Worm (Caenorhabditis elegans) whole organism, L4 larva: Measurements from ENCODE around the gene esyt-2.

Experiments used
- D1046.2 ChIP-seq: fragments of 200-800 bp; sonication (Bioruptor generic); IDR thresholded peaks from 2 replicates; pipeline ENCODE4 v1.3.6; 2022; ENCODE audit warnings: missing genetic modification characterization, missing compliant biosample characterization
- F37D6.2 ChIP-seq: sonication (generic microtip); optimal IDR thresholded peaks from 2 replicates; lab custom pipeline; 2016; ENCODE audit warnings: mild to moderate bottlenecking, missing genetic modification characterization, missing compliant biosample characterization
- F44E2.7 ChIP-seq: fragments of 200-800 bp; sonication (Bioruptor generic); IDR thresholded peaks from 2 replicates; pipeline ENCODE4 v2.1.2; 2022; ENCODE audit warnings: missing genetic modification characterization, missing compliant biosample characterization
- Y5F2A.4 ChIP-seq: fragments of 200-800 bp; sonication (Bioruptor generic); optimal IDR thresholded peaks from 2 replicates; lab custom pipeline; 2018; ENCODE audit warnings: mild to moderate bottlenecking, missing genetic modification characterization, missing compliant biosample characterization
- Y75B8A.6 ChIP-seq: fragments of 200-800 bp; sonication (Bioruptor generic); IDR thresholded peaks from 2 replicates; pipeline ENCODE4 v1.3.6; 2022; ENCODE audit warnings: missing genetic modification reagents, missing genetic modification characterization, missing compliant biosample characterization
- ZK337.2 ChIP-seq: fragments of 200-800 bp; sonication (Bioruptor generic); IDR thresholded peaks from 2 replicates; pipeline ENCODE4 v1.3.6; 2022; ENCODE audit warnings: missing genetic modification reagents, missing genetic modification characterization, missing compliant biosample characterization
- aly-2 ChIP-seq: sonication (generic microtip); optimal IDR thresholded peaks from 2 replicates; lab custom pipeline; 2018; ENCODE audit warnings: missing biosample characterization, missing genetic modification characterization
- attf-4 ChIP-seq: sonication (generic microtip); optimal IDR thresholded peaks from 3 replicates; lab custom pipeline; 2017; ENCODE audit warnings: missing biosample characterization, missing genetic modification characterization
- ceh-28 ChIP-seq: fragments of 150-350 bp; optimal IDR thresholded peaks from 2 replicates; lab custom pipeline; 2014; ENCODE audit warnings: missing biosample characterization, missing genetic modification reagents, missing genetic modification characterization
- ceh-44 ChIP-seq: fragments of 200-800 bp; sonication (Bioruptor generic); IDR thresholded peaks from 2 replicates; pipeline ENCODE4 v1.3.6; 2022; ENCODE audit warnings: missing genetic modification reagents, missing genetic modification characterization, missing compliant biosample characterization
- ceh-62 ChIP-seq: sonication (generic microtip); optimal IDR thresholded peaks from 2 replicates; lab custom pipeline; 2017; ENCODE audit warnings: missing biosample characterization, missing genetic modification characterization
- daf-16 ChIP-seq, 3 experiments: sonication (generic microtip); optimal IDR thresholded peaks; 2 replicates each; lab custom pipeline; 2016 to 2017; ENCODE audit warnings: missing genetic modification characterization in 3 of 3, missing genetic modification reagents in 3 of 3, mild to moderate bottlenecking in 2 of 3, missing compliant biosample characterization in 2 of 3, missing biosample characterization in 1 of 3, moderate library complexity in 1 of 3
- daf-19 ChIP-seq: fragments of 200-800 bp; sonication (Bioruptor generic); conservative IDR thresholded peaks from 2 replicates; pipeline ENCODE4 v1.3.6; 2022; ENCODE audit warnings: missing genetic modification characterization, missing compliant biosample characterization
- daf-8 ChIP-seq: fragments of 200-800 bp; sonication (Bioruptor generic); IDR thresholded peaks from 2 replicates; pipeline ENCODE4 v1.3.6; 2022; ENCODE audit warnings: missing genetic modification characterization, missing compliant biosample characterization
- dmd-8 ChIP-seq: fragments of 200-800 bp; sonication (Bioruptor generic); IDR thresholded peaks from 2 replicates; pipeline ENCODE4 v1.3.6; 2022; ENCODE audit warnings: missing genetic modification characterization, missing compliant biosample characterization
- dmd-9 ChIP-seq: fragments of 200-800 bp; sonication (Bioruptor generic); IDR thresholded peaks from 2 replicates; pipeline ENCODE4 v1.3.6; 2022; ENCODE audit warnings: missing genetic modification reagents, missing genetic modification characterization, missing compliant biosample characterization
- dve-1 ChIP-seq: sonication (generic microtip); optimal IDR thresholded peaks from 2 replicates; lab custom pipeline; 2017; ENCODE audit warnings: antibody characterized with exemption, mild to moderate bottlenecking, missing genetic modification characterization, missing compliant biosample characterization; ENCODE audit not compliant: insufficient read depth
- fos-1 ChIP-seq: fragments of 150-350 bp; optimal IDR thresholded peaks from 2 replicates; lab custom pipeline; 2014; ENCODE audit warnings: missing biosample characterization, missing genetic modification characterization
- hmg-1.1 ChIP-seq: fragments of 200-800 bp; sonication (Bioruptor generic); IDR thresholded peaks from 2 replicates; pipeline ENCODE4 v1.3.6; 2022; ENCODE audit warnings: missing genetic modification reagents, missing genetic modification characterization, missing compliant biosample characterization
- jun-1 ChIP-seq: fragments of 150-350 bp; optimal IDR thresholded peaks from 2 replicates; lab custom pipeline; 2014; ENCODE audit warnings: missing biosample characterization, missing genetic modification reagents, missing genetic modification characterization
- lin-13 ChIP-seq: fragments of 150-350 bp; optimal IDR thresholded peaks from 2 replicates; lab custom pipeline; 2014; ENCODE audit warnings: missing biosample characterization, missing genetic modification reagents, missing genetic modification characterization
- lin-15B ChIP-seq: fragments of 150-350 bp; sonication (generic microtip); optimal IDR thresholded peaks from 3 replicates; lab custom pipeline; 2014; ENCODE audit warnings: missing biosample characterization, missing genetic modification characterization
- lin-29 ChIP-seq: fragments of 200-800 bp; sonication (Bioruptor generic); IDR thresholded peaks from 2 replicates; pipeline ENCODE4 v1.3.6; 2022; ENCODE audit warnings: missing genetic modification reagents, missing genetic modification characterization, missing compliant biosample characterization
- lsy-2 ChIP-seq, 2 experiments: fragments of 150-350 bp in 1 of 2; sonication (generic microtip) in 1 of 2; optimal IDR thresholded peaks; 2 replicates each; lab custom pipeline; 2014 to 2017; ENCODE audit warnings: missing biosample characterization in 2 of 2, missing genetic modification characterization in 2 of 2
- madf-9 ChIP-seq: fragments of 200-800 bp; sonication (Bioruptor generic); conservative IDR thresholded peaks from 2 replicates; pipeline ENCODE4 v1.3.6; 2022; ENCODE audit warnings: missing genetic modification reagents, missing genetic modification characterization, missing compliant biosample characterization
- mxl-3 ChIP-seq: fragments of 200-800 bp; sonication (Bioruptor generic); optimal IDR thresholded peaks from 2 replicates; lab custom pipeline; 2018; ENCODE audit warnings: mild to moderate bottlenecking, missing genetic modification characterization, missing compliant biosample characterization
- nhr-10 ChIP-seq: fragments of 150-350 bp; optimal IDR thresholded peaks from 2 replicates; lab custom pipeline; 2014; ENCODE audit warnings: missing biosample characterization, missing genetic modification characterization
- nhr-237 ChIP-seq: sonication (generic microtip); optimal IDR thresholded peaks from 2 replicates; lab custom pipeline; 2017; ENCODE audit warnings: missing biosample characterization, missing genetic modification characterization
- nhr-25 ChIP-seq: sonication (generic microtip); optimal IDR thresholded peaks from 2 replicates; lab custom pipeline; 2017; ENCODE audit warnings: missing genetic modification characterization, mild to moderate bottlenecking, missing compliant biosample characterization, antibody characterized with exemption, moderate library complexity, borderline replicate concordance; ENCODE audit not compliant: insufficient read depth
- nhr-28 ChIP-seq: fragments of 150-350 bp; optimal IDR thresholded peaks from 2 replicates; lab custom pipeline; 2014; ENCODE audit warnings: missing biosample characterization, missing genetic modification characterization
- nhr-42 ChIP-seq: fragments of 200-800 bp; sonication (Bioruptor generic); IDR thresholded peaks from 2 replicates; pipeline ENCODE4 v1.3.6; 2022; ENCODE audit warnings: missing genetic modification characterization, missing compliant biosample characterization
- nhr-6 ChIP-seq: fragments of 150-350 bp; optimal IDR thresholded peaks from 2 replicates; lab custom pipeline; 2014; ENCODE audit warnings: missing biosample characterization, missing genetic modification characterization
- nhr-77 ChIP-seq: fragments of 150-350 bp; optimal IDR thresholded peaks from 2 replicates; lab custom pipeline; 2014; ENCODE audit warnings: missing biosample characterization, missing genetic modification characterization
- pha-4 ChIP-seq, 2 experiments: fragments of 150-350 bp in 1 of 2; fragments of 200-800 bp in 1 of 2; sonication (Bioruptor generic) in 1 of 2; IDR thresholded peaks in 1 of 2; optimal IDR thresholded peaks in 1 of 2; 2 replicates each; pipeline versions ENCODE4 v1.3.6 to Lab custom; 2014 to 2022; ENCODE audit warnings: missing genetic modification characterization in 2 of 2, missing genetic modification reagents in 2 of 2, missing biosample characterization in 1 of 2, missing compliant biosample characterization in 1 of 2
- php-3 ChIP-seq: fragments of 200-800 bp; sonication (Bioruptor generic); IDR thresholded peaks from 2 replicates; pipeline ENCODE4 v1.3.6; 2022; ENCODE audit warnings: missing genetic modification reagents, missing genetic modification characterization, missing compliant biosample characterization
- pqm-1 ChIP-seq: sonication (generic microtip); optimal IDR thresholded peaks from 2 replicates; lab custom pipeline; 2017; ENCODE audit warnings: missing biosample characterization, missing genetic modification characterization
- rbr-2 ChIP-seq: sonication (generic microtip); optimal IDR thresholded peaks from 2 replicates; lab custom pipeline; 2016; ENCODE audit warnings: missing genotype, missing genetic modification characterization, missing compliant biosample characterization
- saeg-2 ChIP-seq: fragments of 200-800 bp; sonication (Bioruptor generic); IDR thresholded peaks from 2 replicates; pipeline ENCODE4 v1.3.6; 2022; ENCODE audit warnings: missing genetic modification reagents, missing genetic modification characterization, missing compliant biosample characterization
- sdz-12 ChIP-seq: fragments of 200-800 bp; sonication (Bioruptor generic); optimal IDR thresholded peaks from 2 replicates; lab custom pipeline; 2018; ENCODE audit warnings: mild to moderate bottlenecking, missing genetic modification characterization, missing compliant biosample characterization
- set-16 ChIP-seq: fragments of 200-800 bp; sonication (Bioruptor generic); IDR thresholded peaks from 2 replicates; pipeline ENCODE4 v1.3.6; 2022; ENCODE audit warnings: missing genetic modification reagents, missing genetic modification characterization, missing compliant biosample characterization
- skn-1 ChIP-seq: fragments of 150-350 bp; optimal IDR thresholded peaks from 2 replicates; lab custom pipeline; 2014; ENCODE audit warnings: missing biosample characterization, missing genetic modification characterization
- snpc-1.2 ChIP-seq: fragments of 200-800 bp; sonication (Bioruptor generic); IDR thresholded peaks from 2 replicates; pipeline ENCODE4 v1.3.6; 2022; ENCODE audit warnings: missing genetic modification reagents, missing genetic modification characterization, missing compliant biosample characterization
- snpc-4 ChIP-seq: fragments of 150-350 bp; optimal IDR thresholded peaks from 2 replicates; lab custom pipeline; 2014; ENCODE audit warnings: missing biosample characterization, missing genetic modification characterization
- tag-97 ChIP-seq: fragments of 200-800 bp; sonication (Bioruptor generic); IDR thresholded peaks from 2 replicates; pipeline ENCODE4 v1.3.6; 2022; ENCODE audit warnings: missing genetic modification characterization, missing compliant biosample characterization
- tra-1 ChIP-seq: fragments of 200-800 bp; sonication (Bioruptor generic); IDR thresholded peaks from 2 replicates; pipeline ENCODE4 v1.3.6; 2022; ENCODE audit warnings: missing genetic modification reagents, missing genetic modification characterization, missing compliant biosample characterization
- unc-39 ChIP-seq: sonication (generic microtip); optimal IDR thresholded peaks from 2 replicates; lab custom pipeline; 2017; ENCODE audit warnings: missing biosample characterization, missing genetic modification characterization
- vab-7 ChIP-seq: fragments of 200-800 bp; sonication (Bioruptor generic); IDR thresholded peaks from 2 replicates; pipeline ENCODE4 v1.3.6; 2022; ENCODE audit warnings: missing genetic modification reagents, missing genetic modification characterization, missing compliant biosample characterization
- zag-1 ChIP-seq: fragments of 150-350 bp; optimal IDR thresholded peaks from 2 replicates; lab custom pipeline; 2014; ENCODE audit warnings: missing biosample characterization, missing genetic modification characterization
- zfp-3 ChIP-seq: fragments of 200-800 bp; sonication (Bioruptor generic); conservative IDR thresholded peaks from 2 replicates; pipeline ENCODE4 v1.3.6; 2022; ENCODE audit warnings: missing genetic modification reagents, missing genetic modification characterization, missing compliant biosample characterization
- zip-11 ChIP-seq: fragments of 200-800 bp; sonication (Bioruptor generic); IDR thresholded peaks from 2 replicates; pipeline ENCODE4 v1.3.6; 2022; ENCODE audit warnings: missing genetic modification characterization, missing compliant biosample characterization
- zip-2 ChIP-seq: fragments of 150-350 bp; optimal IDR thresholded peaks from 2 replicates; lab custom pipeline; 2014; ENCODE audit warnings: missing biosample characterization, missing genetic modification characterization
- ztf-7 ChIP-seq: fragments of 150-350 bp; optimal IDR thresholded peaks from 2 replicates; lab custom pipeline; 2014; ENCODE audit warnings: missing biosample characterization, missing genetic modification characterization

Gene esyt-2

DNA sequence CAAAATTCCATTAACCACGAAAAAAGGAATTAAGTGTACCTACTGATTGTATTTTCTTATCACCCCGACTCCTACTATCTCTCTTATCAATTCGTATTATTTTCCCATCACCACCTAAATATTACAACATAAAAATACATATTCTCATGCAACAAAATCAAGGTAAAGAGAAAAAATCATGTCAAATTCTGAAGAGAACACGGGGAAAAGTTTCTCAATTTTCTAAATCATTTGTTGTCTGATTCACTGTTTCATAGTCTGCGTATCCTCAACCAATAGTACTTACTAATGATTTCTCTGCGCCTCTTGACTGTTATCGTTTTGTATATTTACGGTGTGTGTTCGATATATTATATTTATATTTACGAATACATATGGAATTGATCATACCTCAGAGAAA lies 1.1 kb upstream of the esyt-2 start:
- no peak for TF ChIP-seq Y75B8A.6 (GFP tag; lab: Robert Waterston, UW)
- TF ChIP-seq zip-2 (tag; lab: Kevin White, UChicago): no peak
- no peak for TF ChIP-seq zip-11 (GFP tag; lab: Robert Waterston, UW)
- no peak for TF ChIP-seq nhr-6 (tag; lab: Kevin White, UChicago)
- no peak for TF ChIP-seq snpc-1.2
- TF ChIP-seq unc-39 (tag; lab: Kevin White, UChicago): no peak
- no peak for TF ChIP-seq snpc-4 (tag; lab: Kevin White, UChicago)
- TF ChIP-seq vab-7: no peak
- no peak for TF ChIP-seq nhr-25 (tag; lab: Kevin White, UChicago)
- TF ChIP-seq lsy-2 (tag; optimal IDR thresholded peaks at IDR 0.05; lab: Kevin White, UChicago): no peak
- TF ChIP-seq zag-1: no peak
- no peak for TF ChIP-seq Y5F2A.4 (GFP tag; lab: Kevin White, UChicago)
- no peak for TF ChIP-seq ceh-62 (tag; lab: Kevin White, UChicago)
- TF ChIP-seq aly-2: no peak
- TF ChIP-seq nhr-77 (tag; lab: Kevin White, UChicago): peak; percentile 74
- no peak for TF ChIP-seq zfp-3 (GFP tag; lab: Robert Waterston, UW)
- no peak for TF ChIP-seq ceh-44
- TF ChIP-seq pha-4 (GFP tag; IDR thresholded peaks at IDR 0.05; lab: Robert Waterston, UW): no peak
- peak; percentile 39 for TF ChIP-seq pha-4 (tag; optimal IDR thresholded peaks at IDR 0.05; lab: Kevin White, UChicago)
- no peak for TF ChIP-seq tra-1 (GFP tag; lab: Robert Waterston, UW)
- peak; percentile 77 for TF ChIP-seq dve-1
- no peak for TF ChIP-seq fos-1 (tag; lab: Kevin White, UChicago)
- no peak for TF ChIP-seq nhr-42
- TF ChIP-seq dmd-8 (GFP tag; lab: Robert Waterston, UW): no peak
- TF ChIP-seq dmd-9: no peak
- TF ChIP-seq daf-16 (GFP tag; optimal IDR thresholded peaks at IDR 0.05; lab: Kevin White, UChicago): no peak
- peak; percentile 80 for TF ChIP-seq daf-16 (tag; optimal IDR thresholded peaks at IDR 0.05; lab: Kevin White, UChicago)
- TF ChIP-seq nhr-237: no peak
- no peak for TF ChIP-seq F37D6.2 (tag; lab: Kevin White, UChicago)
- TF ChIP-seq F44E2.7 (GFP tag; lab: Robert Waterston, UW): no peak
- TF ChIP-seq saeg-2 (GFP tag; lab: Robert Waterston, UW): no peak
- TF ChIP-seq nhr-10 (tag; lab: Kevin White, UChicago): no peak
- no peak for TF ChIP-seq D1046.2 (GFP tag; lab: Robert Waterston, UW)
- TF ChIP-seq ZK337.2: no peak
- peak; percentile 51 for TF ChIP-seq mxl-3 (GFP tag; lab: Kevin White, UChicago)
- no peak for TF ChIP-seq sdz-12
- no peak for TF ChIP-seq hmg-1.1
- TF ChIP-seq attf-4: no peak
- peak; percentile 95 for TF ChIP-seq pqm-1 (tag; lab: Kevin White, UChicago)
- TF ChIP-seq jun-1: no peak
- TF ChIP-seq lin-13 (GFP tag; lab: Kevin White, UChicago): no peak
- TF ChIP-seq lin-29: no peak
- no peak for TF ChIP-seq ztf-7 (tag; lab: Kevin White, UChicago)
- no peak for TF ChIP-seq ceh-28 (tag; lab: Kevin White, UChicago)
- no peak for TF ChIP-seq rbr-2
- no peak for TF ChIP-seq lin-15B
- TF ChIP-seq daf-19: no peak
- no peak for TF ChIP-seq tag-97 (GFP tag; lab: Robert Waterston, UW)
- TF ChIP-seq php-3: peak; percentile 73
- TF ChIP-seq nhr-28 (tag; lab: Kevin White, UChicago): peak; percentile 88
- TF ChIP-seq daf-8 (GFP tag; lab: Robert Waterston, UW): no peak
- no peak for TF ChIP-seq skn-1
- TF ChIP-seq set-16 (GFP tag; lab: Robert Waterston, UW): no peak
- TF ChIP-seq madf-9 (GFP tag; lab: Robert Waterston, UW): no peak
